Worm (Caenorhabditis elegans) whole organism, young adult: ENCODE measurements around the gene B0361.9.

Experiments
- B0019.2 ChIP-seq: fragments of 200-800 bp; sonication (Bioruptor generic); conservative IDR thresholded peaks from 2 replicates; pipeline ENCODE4 v1.3.6; 2022; ENCODE audit warnings: missing genetic modification reagents, missing genetic modification characterization, missing compliant biosample characterization
- B0035.1 ChIP-seq: sonication (generic microtip); optimal IDR thresholded peaks from 2 replicates; lab custom pipeline; 2016; ENCODE audit warnings: missing genetic modification characterization, mild to moderate bottlenecking, missing compliant biosample characterization, missing genotype, missing genetic modification reagents
- B0261.1 ChIP-seq: sonication (generic microtip); optimal IDR thresholded peaks from 2 replicates; lab custom pipeline; 2016; ENCODE audit warnings: mild to moderate bottlenecking, missing genetic modification characterization, moderate library complexity, missing compliant biosample characterization
- C06A6.2 ChIP-seq: fragments of 200-800 bp; sonication (Bioruptor generic); conservative IDR thresholded peaks from 2 replicates; pipeline ENCODE4 v1.3.6; 2022; ENCODE audit warnings: missing genetic modification characterization, missing compliant biosample characterization
- C17E4.6 ChIP-seq: fragments of 200-800 bp; sonication (Bioruptor generic); IDR thresholded peaks from 2 replicates; pipeline ENCODE4 v1.3.6; 2022; ENCODE audit warnings: missing genetic modification reagents, missing genetic modification characterization, missing compliant biosample characterization
- F22D6.2 ChIP-seq: sonication (generic microtip); optimal IDR thresholded peaks from 2 replicates; lab custom pipeline; 2016; ENCODE audit warnings: mild to moderate bottlenecking, missing genetic modification characterization, missing compliant biosample characterization
- F52B5.7 ChIP-seq: sonication (generic microtip); optimal IDR thresholded peaks from 2 replicates; lab custom pipeline; 2016; ENCODE audit warnings: mild to moderate bottlenecking, missing genetic modification characterization, missing compliant biosample characterization
- F57A8.1 ChIP-seq: fragments of 200-800 bp; sonication (Bioruptor generic); optimal IDR thresholded peaks from 2 replicates; lab custom pipeline; 2018; ENCODE audit warnings: mild to moderate bottlenecking, missing genetic modification characterization, moderate library complexity, missing compliant biosample characterization
- F57C9.4 ChIP-seq: sonication (generic microtip); optimal IDR thresholded peaks from 2 replicates; lab custom pipeline; 2017; ENCODE audit warnings: mild to moderate bottlenecking, missing genetic modification characterization, missing compliant biosample characterization
- K11D2.4 ChIP-seq: fragments of 200-800 bp; sonication (Bioruptor generic); IDR thresholded peaks from 2 replicates; pipeline ENCODE4 v1.3.6; 2022; ENCODE audit warnings: missing genetic modification reagents, missing genetic modification characterization, missing compliant biosample characterization
- Y53F4B.3 ChIP-seq: fragments of 200-800 bp; sonication (Bioruptor generic); IDR thresholded peaks from 2 replicates; pipeline ENCODE4 v1.3.6; 2022; ENCODE audit warnings: missing genetic modification reagents, missing genetic modification characterization, missing compliant biosample characterization
- ZK185.1 ChIP-seq: sonication (generic microtip); optimal IDR thresholded peaks from 2 replicates; lab custom pipeline; 2016; ENCODE audit warnings: mild to moderate bottlenecking, missing genetic modification characterization, missing compliant biosample characterization; ENCODE audit not compliant: poor library complexity, severe bottlenecking
- attf-3 ChIP-seq: fragments of 200-800 bp; sonication (Bioruptor generic); conservative IDR thresholded peaks from 2 replicates; pipeline ENCODE4 v1.3.6; 2022; ENCODE audit warnings: missing genetic modification reagents, missing genetic modification characterization, missing compliant biosample characterization
- attf-6 ChIP-seq: fragments of 200-800 bp; sonication (Bioruptor generic); IDR thresholded peaks from 2 replicates; pipeline ENCODE4 v1.3.6; 2022; ENCODE audit warnings: missing genetic modification reagents, missing genetic modification characterization, missing compliant biosample characterization
- cebp-1 ChIP-seq, 2 experiments: fragments of 200-800 bp in 1 of 2; sonication (Bioruptor generic) in 1 of 2; sonication (generic microtip) in 1 of 2; IDR thresholded peaks in 1 of 2; optimal IDR thresholded peaks in 1 of 2; 2 replicates each; pipeline versions ENCODE4 v1.3.6 to Lab custom; 2017 to 2022; ENCODE audit warnings: missing compliant biosample characterization in 2 of 2, missing genetic modification characterization in 2 of 2, mild to moderate bottlenecking in 1 of 2, missing genetic modification reagents in 1 of 2, moderate library complexity in 1 of 2
- ceh-100 ChIP-seq: fragments of 200-800 bp; sonication (Bioruptor generic); IDR thresholded peaks from 2 replicates; pipeline ENCODE4 v1.3.6; 2022; ENCODE audit warnings: missing genetic modification reagents, missing genetic modification characterization, missing compliant biosample characterization
- ceh-27 ChIP-seq: fragments of 200-800 bp; sonication (Bioruptor generic); optimal IDR thresholded peaks from 2 replicates; lab custom pipeline; 2018; ENCODE audit warnings: mild to moderate bottlenecking, missing genetic modification characterization, moderate library complexity, missing compliant biosample characterization
- ceh-79 ChIP-seq: sonication (generic microtip); optimal IDR thresholded peaks from 2 replicates; lab custom pipeline; 2017; ENCODE audit warnings: mild to moderate bottlenecking, missing genetic modification characterization, missing compliant biosample characterization
- ceh-91 ChIP-seq: fragments of 200-800 bp; sonication (Bioruptor generic); IDR thresholded peaks from 2 replicates; pipeline ENCODE4 v1.3.6; 2022; ENCODE audit warnings: missing genetic modification reagents, missing genetic modification characterization, missing compliant biosample characterization
- dpff-1 ChIP-seq: sonication (generic microtip); optimal IDR thresholded peaks from 2 replicates; lab custom pipeline; 2017; ENCODE audit warnings: mild to moderate bottlenecking, missing genetic modification characterization, missing compliant biosample characterization
- dpl-1 ChIP-seq: fragments of 150-350 bp; optimal IDR thresholded peaks from 2 replicates; lab custom pipeline; 2014; ENCODE audit warnings: missing biosample characterization, missing genetic modification reagents, missing genetic modification characterization
- efl-1 ChIP-seq: fragments of 150-350 bp; optimal IDR thresholded peaks from 2 replicates; lab custom pipeline; 2014; ENCODE audit warnings: missing biosample characterization, missing genetic modification reagents, missing genetic modification characterization
- egl-18 ChIP-seq: fragments of 200-800 bp; sonication (Bioruptor generic); IDR thresholded peaks from 2 replicates; pipeline ENCODE4 v1.3.6; 2022; ENCODE audit warnings: missing genetic modification reagents, missing genetic modification characterization, missing compliant biosample characterization
- ekl-4 ChIP-seq: fragments of 200-800 bp; sonication (Bioruptor generic); IDR thresholded peaks from 2 replicates; pipeline ENCODE4 v1.3.6; 2022; ENCODE audit warnings: missing genetic modification reagents, missing genetic modification characterization, missing compliant biosample characterization
- gei-17 ChIP-seq: fragments of 200-800 bp; sonication (Bioruptor generic); optimal IDR thresholded peaks from 2 replicates; lab custom pipeline; 2018; ENCODE audit warnings: mild to moderate bottlenecking, missing genetic modification characterization, missing compliant biosample characterization
- hmg-20 ChIP-seq: fragments of 200-800 bp; sonication (Bioruptor generic); IDR thresholded peaks from 2 replicates; pipeline ENCODE4 v1.3.6; 2022; ENCODE audit warnings: missing genetic modification reagents, missing genetic modification characterization, missing compliant biosample characterization
- lag-1 ChIP-seq: fragments of 200-800 bp; sonication (Bioruptor generic); IDR thresholded peaks from 2 replicates; pipeline ENCODE4 v1.3.6; 2022; ENCODE audit warnings: missing genetic modification reagents, missing genetic modification characterization, missing compliant biosample characterization
- let-526 ChIP-seq: fragments of 200-800 bp; sonication (Bioruptor generic); IDR thresholded peaks from 2 replicates; pipeline ENCODE4 v1.3.6; 2022; ENCODE audit warnings: missing genetic modification reagents, missing genetic modification characterization, missing compliant biosample characterization
- lir-1 ChIP-seq: fragments of 200-800 bp; sonication (Bioruptor generic); conservative IDR thresholded peaks from 2 replicates; pipeline ENCODE4 v1.3.6; 2022; ENCODE audit warnings: missing genetic modification reagents, missing genetic modification characterization, missing compliant biosample characterization
- madf-10 ChIP-seq: sonication (generic microtip); optimal IDR thresholded peaks from 2 replicates; lab custom pipeline; 2016; ENCODE audit warnings: mild to moderate bottlenecking, missing genetic modification characterization, missing compliant biosample characterization
- madf-3 ChIP-seq: fragments of 200-800 bp; sonication (Bioruptor generic); IDR thresholded peaks from 2 replicates; pipeline ENCODE4 v1.3.6; 2022; ENCODE audit warnings: missing genetic modification reagents, missing genetic modification characterization, missing compliant biosample characterization
- madf-6 ChIP-seq: fragments of 200-800 bp; sonication (Bioruptor generic); IDR thresholded peaks from 2 replicates; pipeline ENCODE4 v1.3.6; 2022; ENCODE audit warnings: missing genetic modification reagents, missing genetic modification characterization, missing compliant biosample characterization
- madf-8 ChIP-seq: fragments of 200-800 bp; sonication (Bioruptor generic); conservative IDR thresholded peaks from 2 replicates; pipeline ENCODE4 v1.3.6; 2022; ENCODE audit warnings: missing genetic modification reagents, missing genetic modification characterization, missing compliant biosample characterization
- mcd-1 ChIP-seq: fragments of 200-800 bp; sonication (Bioruptor generic); IDR thresholded peaks from 2 replicates; pipeline ENCODE4 v1.3.6; 2022; ENCODE audit warnings: missing genetic modification reagents, missing genetic modification characterization, missing compliant biosample characterization
- nfyb-1 ChIP-seq: fragments of 200-800 bp; sonication (Bioruptor generic); IDR thresholded peaks from 2 replicates; pipeline ENCODE4 v1.3.6; 2022; ENCODE audit warnings: missing genetic modification reagents, missing genetic modification characterization, missing compliant biosample characterization
- nhr-120 ChIP-seq: fragments of 200-800 bp; sonication (Bioruptor generic); IDR thresholded peaks from 2 replicates; pipeline ENCODE4 v1.3.6; 2022; ENCODE audit warnings: missing genetic modification characterization, missing compliant biosample characterization
- nhr-179 ChIP-seq: sonication (generic microtip); optimal IDR thresholded peaks from 2 replicates; lab custom pipeline; 2016; ENCODE audit warnings: mild to moderate bottlenecking, missing genetic modification characterization, missing compliant biosample characterization
- pbrm-1 ChIP-seq: fragments of 200-800 bp; sonication (Bioruptor generic); IDR thresholded peaks from 2 replicates; pipeline ENCODE4 v1.3.6; 2022; ENCODE audit warnings: missing genetic modification reagents, missing genetic modification characterization, missing compliant biosample characterization
- snpc-1.3 ChIP-seq: sonication (generic microtip); optimal IDR thresholded peaks from 2 replicates; lab custom pipeline; 2017; ENCODE audit warnings: missing genetic modification characterization, mild to moderate bottlenecking, missing compliant biosample characterization, antibody characterized with exemption, moderate library complexity, missing genotype, missing genetic modification reagents; ENCODE audit not compliant: insufficient read depth
- somi-1 ChIP-seq: fragments of 200-800 bp; sonication (Bioruptor generic); optimal IDR thresholded peaks from 2 replicates; lab custom pipeline; 2018; ENCODE audit warnings: mild to moderate bottlenecking, missing genetic modification characterization, missing compliant biosample characterization
- sptf-2 ChIP-seq: fragments of 200-800 bp; sonication (Bioruptor generic); optimal IDR thresholded peaks from 2 replicates; lab custom pipeline; 2018; ENCODE audit warnings: mild to moderate bottlenecking, missing genetic modification characterization, missing compliant biosample characterization
- tlf-1 ChIP-seq: fragments of 200-800 bp; sonication (Bioruptor generic); optimal IDR thresholded peaks from 2 replicates; lab custom pipeline; 2018; ENCODE audit warnings: mild to moderate bottlenecking, missing genetic modification characterization, missing compliant biosample characterization
- unc-130 ChIP-seq: sonication (generic microtip); optimal IDR thresholded peaks from 2 replicates; lab custom pipeline; 2016; ENCODE audit warnings: missing genetic modification reagents, missing genetic modification characterization, missing compliant biosample characterization
- xnd-1 ChIP-seq: sonication (generic microtip); optimal IDR thresholded peaks from 2 replicates; lab custom pipeline; 2016; ENCODE audit warnings: missing genotype, missing genetic modification reagents, missing genetic modification characterization, missing compliant biosample characterization
- zim-3 ChIP-seq: sonication (generic microtip); optimal IDR thresholded peaks from 2 replicates; lab custom pipeline; 2017; ENCODE audit warnings: mild to moderate bottlenecking, missing genetic modification characterization, moderate library complexity, missing compliant biosample characterization
- ztf-25 ChIP-seq: fragments of 200-800 bp; sonication (Bioruptor generic); IDR thresholded peaks from 2 replicates; pipeline ENCODE4 v1.3.6; 2022; ENCODE audit warnings: missing genetic modification reagents, missing genetic modification characterization, missing compliant biosample characterization
- ztf-3 ChIP-seq: fragments of 200-800 bp; sonication (Bioruptor generic); optimal IDR thresholded peaks from 2 replicates; lab custom pipeline; 2018; ENCODE audit warnings: mild to moderate bottlenecking, missing genetic modification characterization, missing compliant biosample characterization

Gene B0361.9

DNA sequence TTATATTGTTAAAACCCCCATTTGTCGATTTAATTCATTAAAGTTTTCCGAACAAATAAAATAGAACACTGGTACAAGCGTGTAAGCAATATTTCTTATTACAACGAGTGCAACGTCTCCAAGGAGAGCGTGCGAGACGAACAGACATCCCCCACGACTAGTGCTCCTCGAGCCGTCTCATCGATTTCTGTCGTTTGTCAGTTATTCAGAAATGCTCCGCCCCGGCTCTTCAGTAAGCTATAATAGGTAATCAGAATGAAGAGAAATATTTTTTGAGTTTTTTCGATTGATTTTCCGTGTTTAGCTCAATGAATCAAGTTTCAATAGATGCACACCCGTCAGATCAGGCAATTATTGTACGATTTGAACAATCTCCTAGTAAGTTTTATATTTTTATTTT lies 39.3 kb upstream of the B0361.9 start, which contains the start of gene kap-1 (continued):
- TF ChIP-seq B0261.1 (tag; lab: Kevin White, UChicago) (no peak), ceh-91 (GFP tag; lab: Robert Waterston, UW) (no peak), lir-1 (GFP tag; lab: Robert Waterston, UW) (no peak), K11D2.4 (GFP tag; lab: Robert Waterston, UW) (0 out of 2 replicates have a peak, but pooled peaks have one; percentile 9), efl-1 (no peak), F22D6.2 (no peak), ceh-27 (GFP tag; lab: Kevin White, UChicago) (no peak), nhr-120 (GFP tag; lab: Robert Waterston, UW) (0 out of 2 replicates have a peak, but pooled peaks have one; percentile 12), unc-130 (GFP tag; lab: Kevin White, UChicago) (no peak), F57C9.4 (tag; lab: Kevin White, UChicago) (no peak), dpl-1 (GFP tag; lab: Kevin White, UChicago) (no peak), dpff-1 (peak; percentile 62), madf-6 (GFP tag; lab: Robert Waterston, UW) (peak; percentile 3; the same call in 1 of the 2 replicates), ztf-25 (no peak), C06A6.2 (GFP tag; lab: Robert Waterston, UW) (no peak), xnd-1 (no peak), ZK185.1 (tag; lab: Kevin White, UChicago) (no peak), F52B5.7 (peak; percentile 76), Y53F4B.3 (GFP tag; lab: Robert Waterston, UW) (no peak), attf-6 (GFP tag; lab: Robert Waterston, UW) (no peak), hmg-20 (GFP tag; lab: Robert Waterston, UW) (no peak), tlf-1 (GFP tag; lab: Kevin White, UChicago) (peak; percentile 58), nhr-179 (tag; lab: Kevin White, UChicago) (no peak), B0019.2 (no peak), ceh-79 (tag; lab: Kevin White, UChicago) (peak; percentile 21), sptf-2 (no peak), lag-1 (GFP tag; lab: Robert Waterston, UW) (no peak), B0035.1 (tag; lab: Kevin White, UChicago) (peak; percentile 61), nfyb-1 (peak; percentile 44; the same call in 1 of the 2 replicates), ceh-100 (peak; percentile 21; the same call in 1 of the 2 replicates), egl-18 (GFP tag; lab: Robert Waterston, UW) (no peak), gei-17 (GFP tag; lab: Kevin White, UChicago) (peak; percentile 26), ztf-3 (GFP tag; lab: Kevin White, UChicago) (peak; percentile 5), attf-3 (0 out of 2 replicates have a peak, but pooled peaks have one; percentile 20)

DNA sequence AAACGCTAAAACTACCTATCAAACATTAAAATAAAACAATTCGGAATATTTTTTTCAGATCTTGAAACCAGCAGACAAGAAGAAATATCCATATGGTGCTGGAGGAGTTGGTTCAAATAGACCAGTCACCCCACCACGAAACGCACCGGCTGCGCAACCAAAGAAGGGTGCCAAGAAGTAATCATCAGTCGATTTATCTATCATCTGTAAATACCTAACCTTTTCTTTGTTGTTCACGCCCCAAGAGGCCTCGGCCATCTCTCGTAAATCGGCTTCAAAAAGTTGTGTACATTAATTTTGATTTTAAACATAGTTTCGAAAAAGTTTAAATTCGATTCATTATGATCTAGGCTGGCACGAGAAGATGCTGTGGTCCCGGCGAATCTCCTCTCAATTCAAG lies 38.6 kb upstream of the B0361.9 start:
- TF ChIP-seq pbrm-1 (GFP tag; lab: Robert Waterston, UW) = 0 out of 2 replicates have a peak, but pooled peaks have one; percentile 4
- TF ChIP-seq let-526 = no peak
- TF ChIP-seq zim-3 (tag; lab: Kevin White, UChicago) = no peak
- 0 out of 2 replicates have a peak, but pooled peaks have one; percentile 22 for TF ChIP-seq madf-3 (GFP tag; lab: Robert Waterston, UW)

DNA sequence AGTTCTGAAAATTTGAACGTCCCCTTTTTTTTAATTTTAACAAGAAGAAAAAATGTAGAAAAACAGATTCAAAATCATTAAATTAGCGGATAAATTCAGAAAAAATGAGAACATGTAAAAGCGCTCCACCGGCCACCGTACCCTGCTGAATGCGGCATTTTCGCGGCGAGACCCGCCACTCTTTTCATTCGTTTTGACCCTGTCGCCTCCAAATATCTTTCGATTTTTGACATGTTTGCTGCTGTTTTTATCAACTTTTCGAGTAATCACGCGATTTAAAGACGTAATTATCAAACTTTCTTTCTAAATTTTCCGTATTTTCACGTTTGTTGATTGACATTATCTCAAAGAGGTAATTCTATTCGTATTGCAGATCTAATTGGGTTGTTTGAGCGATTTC lies 36.8 kb upstream of the B0361.9 start, which contains the start of gene gsp-2:
TSS of gene gsp-2 (plus strand) at position 374 of the 400 bp plus-strand sequence.
- no peak for TF ChIP-seq ekl-4 (GFP tag; lab: Robert Waterston, UW)
- no peak for TF ChIP-seq unc-130 (GFP tag; lab: Kevin White, UChicago)
- no peak for TF ChIP-seq F57A8.1 (GFP tag; lab: Kevin White, UChicago)
- peak; percentile 36; the same call in 1 of the 2 replicates for TF ChIP-seq ceh-91 (GFP tag; lab: Robert Waterston, UW)
- TF ChIP-seq mcd-1 (GFP tag; lab: Robert Waterston, UW) = peak; percentile 84
- TF ChIP-seq ZK185.1 (tag; lab: Kevin White, UChicago) = no peak
- no peak for TF ChIP-seq K11D2.4 (GFP tag; lab: Robert Waterston, UW)
- TF ChIP-seq snpc-1.3 (tag; lab: Kevin White, UChicago) = no peak
- no peak for TF ChIP-seq cebp-1 (GFP tag; IDR thresholded peaks at IDR 0.05; lab: Robert Waterston, UW)
- TF ChIP-seq cebp-1 (tag; optimal IDR thresholded peaks at IDR 0.05; lab: Kevin White, UChicago) = peak; percentile 69
- TF ChIP-seq madf-10 (tag; lab: Kevin White, UChicago) = no peak
- TF ChIP-seq madf-8 (GFP tag; lab: Robert Waterston, UW) = 0 out of 2 replicates have a peak, but pooled peaks have one; percentile 22
- TF ChIP-seq somi-1 (GFP tag; lab: Kevin White, UChicago) = no peak
- TF ChIP-seq C17E4.6 (GFP tag; lab: Robert Waterston, UW) = no peak
